Worm (Caenorhabditis elegans) whole organism, young adult: ENCODE measurements around the gene hex-1.
A peak's percentile ranks its signal among the peaks of the same experiment; 100 is the strongest.

Source experiments
- B0336.3 ChIP-seq: fragments of 200-800 bp; sonication (Bioruptor generic); IDR thresholded peaks from 2 replicates; pipeline ENCODE4 v1.3.6; 2022; ENCODE audit warnings: missing genetic modification characterization, missing compliant biosample characterization
- F22D6.2 ChIP-seq: sonication (generic microtip); optimal IDR thresholded peaks from 2 replicates; lab custom pipeline; 2016; ENCODE audit warnings: mild to moderate bottlenecking, missing genetic modification characterization, missing compliant biosample characterization
- F37B4.10 ChIP-seq: fragments of 200-800 bp; sonication (Bioruptor generic); IDR thresholded peaks from 2 replicates; pipeline ENCODE4 v1.3.6; 2022; ENCODE audit warnings: missing genetic modification characterization, missing compliant biosample characterization
- F49E8.2 ChIP-seq: sonication (generic microtip); optimal IDR thresholded peaks from 3 replicates; lab custom pipeline; 2017; ENCODE audit warnings: missing genetic modification characterization, mild to moderate bottlenecking, missing compliant biosample characterization, antibody characterized with exemption, moderate library complexity; ENCODE audit not compliant: insufficient read depth
- F55B11.4 ChIP-seq: sonication (generic microtip); optimal IDR thresholded peaks from 2 replicates; lab custom pipeline; 2016; ENCODE audit warnings: missing compliant biosample characterization, missing genetic modification characterization, borderline replicate concordance; ENCODE audit not compliant: insufficient read depth
- K12H6.12 ChIP-seq: fragments of 200-800 bp; sonication (Bioruptor generic); optimal IDR thresholded peaks from 2 replicates; lab custom pipeline; 2018; ENCODE audit warnings: mild to moderate bottlenecking, missing genetic modification characterization, missing compliant biosample characterization
- T07F8.4 ChIP-seq: sonication (generic microtip); optimal IDR thresholded peaks from 2 replicates; lab custom pipeline; 2016; ENCODE audit warnings: mild to moderate bottlenecking, missing genetic modification characterization, moderate library complexity, missing compliant biosample characterization
- Y53G8AR.9 ChIP-seq: fragments of 200-800 bp; sonication (Bioruptor generic); conservative IDR thresholded peaks from 2 replicates; pipeline ENCODE4 v1.3.6; 2022; ENCODE audit warnings: missing genetic modification reagents, missing genetic modification characterization, missing compliant biosample characterization
- akir-1 ChIP-seq: fragments of 200-800 bp; sonication (Bioruptor generic); optimal IDR thresholded peaks from 2 replicates; lab custom pipeline; 2018; ENCODE audit warnings: mild to moderate bottlenecking, missing genetic modification characterization, moderate library complexity, missing compliant biosample characterization
- athp-1 ChIP-seq: sonication (generic microtip); optimal IDR thresholded peaks from 2 replicates; lab custom pipeline; 2017; ENCODE audit warnings: mild to moderate bottlenecking, missing genetic modification characterization, missing compliant biosample characterization
- attf-5 ChIP-seq: fragments of 200-800 bp; sonication (Bioruptor generic); optimal IDR thresholded peaks from 2 replicates; lab custom pipeline; 2018; ENCODE audit warnings: mild to moderate bottlenecking, missing genetic modification characterization, missing compliant biosample characterization
- ceh-27 ChIP-seq: fragments of 200-800 bp; sonication (Bioruptor generic); optimal IDR thresholded peaks from 2 replicates; lab custom pipeline; 2018; ENCODE audit warnings: mild to moderate bottlenecking, missing genetic modification characterization, moderate library complexity, missing compliant biosample characterization
- dpff-1 ChIP-seq: sonication (generic microtip); optimal IDR thresholded peaks from 2 replicates; lab custom pipeline; 2017; ENCODE audit warnings: mild to moderate bottlenecking, missing genetic modification characterization, missing compliant biosample characterization
- egrh-3 ChIP-seq: fragments of 200-800 bp; sonication (Bioruptor generic); IDR thresholded peaks from 2 replicates; pipeline ENCODE4 v1.3.6; 2022; ENCODE audit warnings: missing genetic modification reagents, missing genetic modification characterization, missing compliant biosample characterization
- ekl-4 ChIP-seq: fragments of 200-800 bp; sonication (Bioruptor generic); IDR thresholded peaks from 2 replicates; pipeline ENCODE4 v1.3.6; 2022; ENCODE audit warnings: missing genetic modification reagents, missing genetic modification characterization, missing compliant biosample characterization
- ets-4 ChIP-seq: fragments of 200-800 bp; sonication (Bioruptor generic); optimal IDR thresholded peaks from 2 replicates; lab custom pipeline; 2018; ENCODE audit warnings: mild to moderate bottlenecking, missing genetic modification characterization, missing compliant biosample characterization
- hmg-1.2 ChIP-seq: fragments of 200-800 bp; sonication (Bioruptor generic); IDR thresholded peaks from 2 replicates; pipeline ENCODE4 v1.3.6; 2022; ENCODE audit warnings: missing genetic modification reagents, missing genetic modification characterization, missing compliant biosample characterization
- let-607 ChIP-seq, 2 experiments: fragments of 200-800 bp in 1 of 2; sonication (Bioruptor generic) in 1 of 2; sonication (generic microtip) in 1 of 2; optimal IDR thresholded peaks; 2 replicates each; lab custom pipeline; 2016 to 2018; ENCODE audit warnings: mild to moderate bottlenecking in 2 of 2, missing compliant biosample characterization in 2 of 2, missing genetic modification characterization in 2 of 2, moderate library complexity in 2 of 2, missing genotype in 1 of 2
- lin-35 ChIP-seq, 3 experiments: fragments of 150-350 bp in 2 of 3; sonication (generic microtip) in 1 of 3; optimal IDR thresholded peaks; 2 replicates each; lab custom pipeline; 2014 to 2018; ENCODE audit warnings: missing biosample characterization in 3 of 3, missing genetic modification characterization in 3 of 3, missing genetic modification reagents in 3 of 3
- lsy-27 ChIP-seq: sonication (generic microtip); optimal IDR thresholded peaks from 2 replicates; lab custom pipeline; 2017; ENCODE audit warnings: missing genetic modification characterization, mild to moderate bottlenecking, missing compliant biosample characterization, antibody characterized with exemption, missing genotype, borderline replicate concordance; ENCODE audit not compliant: insufficient read depth
- madf-3 ChIP-seq: fragments of 200-800 bp; sonication (Bioruptor generic); IDR thresholded peaks from 2 replicates; pipeline ENCODE4 v1.3.6; 2022; ENCODE audit warnings: missing genetic modification reagents, missing genetic modification characterization, missing compliant biosample characterization
- nhr-179 ChIP-seq: sonication (generic microtip); optimal IDR thresholded peaks from 2 replicates; lab custom pipeline; 2016; ENCODE audit warnings: mild to moderate bottlenecking, missing genetic modification characterization, missing compliant biosample characterization
- nhr-80 ChIP-seq: sonication (generic microtip); optimal IDR thresholded peaks from 2 replicates; lab custom pipeline; 2016; ENCODE audit warnings: missing genetic modification characterization, missing compliant biosample characterization
- rec-8 ChIP-seq, 2 experiments: sonication (generic microtip); optimal IDR thresholded peaks; 2 replicates each; lab custom pipeline; 2016; ENCODE audit warnings: mild to moderate bottlenecking in 2 of 2, missing genetic modification characterization in 2 of 2, missing genetic modification reagents in 2 of 2, missing genotype in 2 of 2, missing biosample characterization in 1 of 2, missing compliant biosample characterization in 1 of 2, moderate library complexity in 1 of 2
- sdz-38 ChIP-seq: sonication (generic microtip); optimal IDR thresholded peaks from 2 replicates; lab custom pipeline; 2016; ENCODE audit warnings: missing genotype, missing genetic modification characterization, missing compliant biosample characterization
- snpc-4 ChIP-seq, 5 experiments: fragments of 150-350 bp in 1 of 5; sonication (generic microtip) in 4 of 5; optimal IDR thresholded peaks; 2 replicates each; lab custom pipeline; 2014 to 2018; ENCODE audit warnings: missing genetic modification characterization in 5 of 5, missing biosample characterization in 3 of 5, antibody characterized with exemption in 2 of 5, mild to moderate bottlenecking in 2 of 5, missing compliant biosample characterization in 2 of 5, missing genotype in 2 of 5, moderate library complexity in 2 of 5, missing genetic modification reagents in 1 of 5
- xnd-1 ChIP-seq: sonication (generic microtip); optimal IDR thresholded peaks from 2 replicates; lab custom pipeline; 2016; ENCODE audit warnings: missing genotype, missing genetic modification reagents, missing genetic modification characterization, missing compliant biosample characterization
- zfh-2 ChIP-seq: fragments of 200-800 bp; sonication (Bioruptor generic); conservative IDR thresholded peaks from 2 replicates; pipeline ENCODE4 v1.3.6; 2022; ENCODE audit warnings: missing genetic modification reagents, missing genetic modification characterization, missing compliant biosample characterization
- ztf-22 ChIP-seq: fragments of 200-800 bp; sonication (Bioruptor generic); optimal IDR thresholded peaks from 2 replicates; lab custom pipeline; 2018; ENCODE audit warnings: mild to moderate bottlenecking, missing genetic modification characterization, moderate library complexity, missing compliant biosample characterization
- ztf-25 ChIP-seq: fragments of 200-800 bp; sonication (Bioruptor generic); IDR thresholded peaks from 2 replicates; pipeline ENCODE4 v1.3.6; 2022; ENCODE audit warnings: missing genetic modification reagents, missing genetic modification characterization, missing compliant biosample characterization
- ztf-28 ChIP-seq: fragments of 200-800 bp; sonication (Bioruptor generic); IDR thresholded peaks from 2 replicates; pipeline ENCODE4 v1.3.6; 2022; ENCODE audit warnings: missing genetic modification reagents, missing genetic modification characterization, missing compliant biosample characterization

Gene hex-1

ce11 chrX:2212141-2212540 is 8.8 kb upstream of the hex-1 start:
- 0 out of 2 replicates have a peak, but pooled peaks have one; percentile 13 for TF ChIP-seq zfh-2
- no peak for TF ChIP-seq Y53G8AR.9 (GFP tag; lab: Robert Waterston, UW)
- no peak for TF ChIP-seq ceh-27 (GFP tag; lab: Kevin White, UChicago)
- TF ChIP-seq ztf-25 (GFP tag; lab: Robert Waterston, UW), result no peak
- no peak for TF ChIP-seq lsy-27 (tag; lab: Kevin White, UChicago)
- TF ChIP-seq nhr-80 (tag; lab: Kevin White, UChicago), result no peak

- TF ChIP-seq ztf-22 (GFP tag; lab: Kevin White, UChicago), result no peak
- TF ChIP-seq athp-1 (tag; lab: Kevin White, UChicago), result no peak
- no peak for TF ChIP-seq hmg-1.2
- TF ChIP-seq F22D6.2, result no peak
- no peak for TF ChIP-seq ets-4
- no peak for TF ChIP-seq rec-8 (tag; optimal IDR thresholded peaks at IDR 0.05; lab: Kevin White, UChicago)
- no peak for TF ChIP-seq madf-3 (GFP tag; lab: Robert Waterston, UW)
- no peak for TF ChIP-seq K12H6.12 (tag; lab: Kevin White, UChicago)
- TF ChIP-seq lin-35 (GFP tag; optimal IDR thresholded peaks at IDR 0.05; lab: Kevin White, UChicago), result no peak
- no peak for TF ChIP-seq F55B11.4
- no peak for TF ChIP-seq ztf-28 (GFP tag; lab: Robert Waterston, UW)
Measured at ce11 chrX:2212712-2213111, 8.2 kb upstream of the hex-1 start.

ce11 chrX:2213400-2214362 is 7.3 kb upstream of the hex-1 start:
- no peak for TF ChIP-seq B0336.3 (GFP tag; lab: Robert Waterston, UW)
- peak; percentile 85 for TF ChIP-seq zfh-2
- TF ChIP-seq attf-5 (GFP tag; lab: Kevin White, UChicago), result no peak
- 0 out of 2 replicates have a peak, but pooled peaks have one; percentile 18 for TF ChIP-seq F37B4.10 (GFP tag; lab: Robert Waterston, UW)
- TF ChIP-seq akir-1, result no peak
- TF ChIP-seq nhr-80 (tag; lab: Kevin White, UChicago), result peak; percentile 16
- TF ChIP-seq egrh-3 (GFP tag; lab: Robert Waterston, UW), result peak; percentile 78; the same call in 1 of the 2 replicates
- no peak for TF ChIP-seq ceh-27 (GFP tag; lab: Kevin White, UChicago)
- no peak for TF ChIP-seq let-607 (tag; optimal IDR thresholded peaks at IDR 0.05; lab: Kevin White, UChicago)
- no peak for TF ChIP-seq nhr-179
- no peak for TF ChIP-seq dpff-1 (tag; lab: Kevin White, UChicago)
- no peak for TF ChIP-seq F49E8.2 (tag; lab: Kevin White, UChicago)
- 0 out of 2 replicates have a peak, but pooled peaks have one; percentile 28 for TF ChIP-seq ekl-4 (GFP tag; lab: Robert Waterston, UW)
- TF ChIP-seq rec-8 (tag; optimal IDR thresholded peaks at IDR 0.05; lab: Kevin White, UChicago), result no peak
- TF ChIP-seq snpc-4 (GFP tag; optimal IDR thresholded peaks at IDR 0.05; lab: Kevin White, UChicago), result no peak
- TF ChIP-seq snpc-4 (tag; optimal IDR thresholded peaks at IDR 0.05; lab: Kevin White, UChicago), result no peak
- TF ChIP-seq T07F8.4 (tag; lab: Kevin White, UChicago), result no peak
- TF ChIP-seq, all 124 proteins: peak for 5

ce11 chrX:2214454-2214853 is 6.5 kb upstream of the hex-1 start:
- no peak for TF ChIP-seq xnd-1 (tag; lab: Kevin White, UChicago)
- 0 out of 2 replicates have a peak, but pooled peaks have one; percentile 28 for TF ChIP-seq zfh-2
- TF ChIP-seq sdz-38 (tag; lab: Kevin White, UChicago), result no peak
